Worm (Caenorhabditis elegans) whole organism, late embryonic: ENCODE measurements around the gene R02E12.5.

Source experiments
- C08G9.2 ChIP-seq: sonication (generic microtip); optimal IDR thresholded peaks from 2 replicates; lab custom pipeline; 2016; ENCODE audit warnings: mild to moderate bottlenecking, missing genetic modification characterization, moderate library complexity, missing compliant biosample characterization
- K02D7.2 ChIP-seq: sonication (generic microtip); optimal IDR thresholded peaks from 2 replicates; lab custom pipeline; 2017; ENCODE audit warnings: mild to moderate bottlenecking, missing genetic modification characterization, missing compliant biosample characterization
- K09A11.1 ChIP-seq: sonication (generic microtip); optimal IDR thresholded peaks from 2 replicates; lab custom pipeline; 2017; ENCODE audit warnings: antibody characterized with exemption, mild to moderate bottlenecking, missing genetic modification characterization, missing compliant biosample characterization; ENCODE audit not compliant: insufficient read depth
- Y22D7AL.16 ChIP-seq: sonication (generic microtip); optimal IDR thresholded peaks from 2 replicates; lab custom pipeline; 2016; ENCODE audit warnings: missing genetic modification characterization, missing compliant biosample characterization
- ahr-1 ChIP-seq: sonication (generic microtip); optimal IDR thresholded peaks from 2 replicates; lab custom pipeline; 2016; ENCODE audit warnings: missing genetic modification characterization, missing compliant biosample characterization
- ama-1 ChIP-seq: fragments of 150-350 bp; optimal IDR thresholded peaks from 2 replicates; lab custom pipeline; 2014
- ceh-14 ChIP-seq: sonication (generic microtip); optimal IDR thresholded peaks from 2 replicates; lab custom pipeline; 2016; ENCODE audit warnings: missing genotype, missing genetic modification characterization, missing compliant biosample characterization
- ceh-18 ChIP-seq: sonication (generic microtip); optimal IDR thresholded peaks from 2 replicates; lab custom pipeline; 2016; ENCODE audit warnings: missing genetic modification characterization, missing compliant biosample characterization
- ceh-2 ChIP-seq: sonication (generic microtip); optimal IDR thresholded peaks from 2 replicates; lab custom pipeline; 2016; ENCODE audit warnings: missing genotype, missing genetic modification characterization, missing compliant biosample characterization
- ceh-22 ChIP-seq: sonication (generic microtip); optimal IDR thresholded peaks from 2 replicates; lab custom pipeline; 2017; ENCODE audit warnings: missing biosample characterization, missing genetic modification characterization
- ceh-24 ChIP-seq: sonication (generic microtip); optimal IDR thresholded peaks from 2 replicates; lab custom pipeline; 2016; ENCODE audit warnings: mild to moderate bottlenecking, missing genetic modification characterization, missing compliant biosample characterization
- ceh-30 ChIP-seq: fragments of 150-350 bp; optimal IDR thresholded peaks from 2 replicates; lab custom pipeline; 2014; ENCODE audit warnings: missing biosample characterization, missing genetic modification characterization
- ceh-31 ChIP-seq: sonication (generic microtip); optimal IDR thresholded peaks from 2 replicates; lab custom pipeline; 2016; ENCODE audit warnings: missing genetic modification characterization, missing compliant biosample characterization
- ceh-34 ChIP-seq: sonication (generic microtip); optimal IDR thresholded peaks from 2 replicates; lab custom pipeline; 2016; ENCODE audit warnings: mild to moderate bottlenecking, missing genetic modification characterization, missing compliant biosample characterization
- ceh-45 ChIP-seq: fragments of 200-800 bp; sonication (Bioruptor generic); IDR thresholded peaks from 2 replicates; pipeline ENCODE4 v1.3.6; 2022; ENCODE audit warnings: missing genetic modification reagents, missing genetic modification characterization, missing compliant biosample characterization
- ceh-6 ChIP-seq: fragments of 200-800 bp; sonication (Bioruptor generic); optimal IDR thresholded peaks from 2 replicates; lab custom pipeline; 2018; ENCODE audit warnings: mild to moderate bottlenecking, missing genetic modification characterization, missing compliant biosample characterization
- ceh-9 ChIP-seq: sonication (generic microtip); optimal IDR thresholded peaks from 2 replicates; lab custom pipeline; 2016; ENCODE audit warnings: mild to moderate bottlenecking, missing genetic modification characterization, inconsistent platforms, missing compliant biosample characterization
- che-1 ChIP-seq: sonication (generic microtip); optimal IDR thresholded peaks from 2 replicates; lab custom pipeline; 2016; ENCODE audit warnings: mild to moderate bottlenecking, missing genetic modification characterization, missing compliant biosample characterization
- dve-1 ChIP-seq: sonication (generic microtip); optimal IDR thresholded peaks from 2 replicates; lab custom pipeline; 2017; ENCODE audit warnings: antibody characterized with exemption, mild to moderate bottlenecking, missing genetic modification characterization, missing compliant biosample characterization
- elt-2 ChIP-seq: sonication (generic microtip); optimal IDR thresholded peaks from 2 replicates; lab custom pipeline; 2016; ENCODE audit warnings: missing genetic modification reagents, missing genetic modification characterization, missing compliant biosample characterization
- ets-4 ChIP-seq: sonication (generic microtip); optimal IDR thresholded peaks from 2 replicates; lab custom pipeline; 2016; ENCODE audit warnings: missing genetic modification characterization, missing compliant biosample characterization
- eyg-1 ChIP-seq: sonication (generic microtip); optimal IDR thresholded peaks from 2 replicates; lab custom pipeline; 2016; ENCODE audit warnings: missing genotype, missing genetic modification characterization, missing compliant biosample characterization
- fax-1 ChIP-seq: sonication (generic microtip); optimal IDR thresholded peaks from 2 replicates; lab custom pipeline; 2016; ENCODE audit warnings: missing genotype, missing genetic modification characterization, missing compliant biosample characterization
- fkh-10 ChIP-seq: fragments of 150-350 bp; optimal IDR thresholded peaks from 2 replicates; lab custom pipeline; 2014; ENCODE audit warnings: missing biosample characterization, missing genetic modification reagents, missing genetic modification characterization
- fkh-6 ChIP-seq: sonication (generic microtip); optimal IDR thresholded peaks from 2 replicates; lab custom pipeline; 2016; ENCODE audit warnings: missing genetic modification characterization, missing compliant biosample characterization
- gmeb-2 ChIP-seq: sonication (generic microtip); optimal IDR thresholded peaks from 2 replicates; lab custom pipeline; 2016; ENCODE audit warnings: missing genetic modification characterization, inconsistent platforms, missing compliant biosample characterization
- hlh-13 ChIP-seq: fragments of 200-800 bp; sonication (Bioruptor generic); optimal IDR thresholded peaks from 2 replicates; lab custom pipeline; 2018; ENCODE audit warnings: mild to moderate bottlenecking, missing genetic modification characterization, missing compliant biosample characterization
- hlh-30 ChIP-seq: sonication (generic microtip); optimal IDR thresholded peaks from 2 replicates; lab custom pipeline; 2017; ENCODE audit warnings: antibody characterized with exemption, missing genetic modification characterization, missing compliant biosample characterization; ENCODE audit not compliant: insufficient read depth
- hlh-8 ChIP-seq: sonication (generic microtip); optimal IDR thresholded peaks from 2 replicates; lab custom pipeline; 2016; ENCODE audit warnings: missing genotype, missing genetic modification characterization, missing compliant biosample characterization
- lim-6 ChIP-seq: sonication (generic microtip); optimal IDR thresholded peaks from 2 replicates; lab custom pipeline; 2016; ENCODE audit warnings: missing genetic modification characterization, missing compliant biosample characterization
- lin-11 ChIP-seq: fragments of 200-800 bp; sonication (Bioruptor generic); optimal IDR thresholded peaks from 2 replicates; lab custom pipeline; 2018; ENCODE audit warnings: mild to moderate bottlenecking, missing genetic modification characterization, missing compliant biosample characterization
- mec-3 ChIP-seq: sonication (generic microtip); optimal IDR thresholded peaks from 2 replicates; lab custom pipeline; 2016; ENCODE audit warnings: borderline replicate concordance, missing genetic modification characterization, missing compliant biosample characterization
- nfya-1 ChIP-seq: sonication (generic microtip); optimal IDR thresholded peaks from 2 replicates; lab custom pipeline; 2017; ENCODE audit warnings: missing genetic modification characterization, mild to moderate bottlenecking, missing compliant biosample characterization, antibody characterized with exemption, moderate library complexity
- nhr-11 ChIP-seq: fragments of 150-350 bp; optimal IDR thresholded peaks from 2 replicates; lab custom pipeline; 2014; ENCODE audit warnings: missing biosample characterization, missing genetic modification characterization
- nhr-232 ChIP-seq: sonication (generic microtip); optimal IDR thresholded peaks from 2 replicates; lab custom pipeline; 2016; ENCODE audit warnings: missing genetic modification characterization, missing compliant biosample characterization
- pag-3 ChIP-seq: sonication (generic microtip); optimal IDR thresholded peaks from 2 replicates; lab custom pipeline; 2016; ENCODE audit warnings: missing compliant biosample characterization, missing genetic modification characterization, borderline replicate concordance
- pat-9 ChIP-seq: fragments of 200-800 bp; sonication (Bioruptor generic); optimal IDR thresholded peaks from 2 replicates; lab custom pipeline; 2018; ENCODE audit warnings: mild to moderate bottlenecking, missing genetic modification characterization, moderate library complexity, missing compliant biosample characterization
- pax-1 ChIP-seq: fragments of 150-350 bp; optimal IDR thresholded peaks from 2 replicates; lab custom pipeline; 2014; ENCODE audit warnings: missing biosample characterization, missing genetic modification characterization
- pha-2 ChIP-seq: sonication (generic microtip); optimal IDR thresholded peaks from 2 replicates; lab custom pipeline; 2017; ENCODE audit warnings: mild to moderate bottlenecking, missing genetic modification characterization, missing compliant biosample characterization
- pros-1 ChIP-seq: fragments of 150-350 bp; optimal IDR thresholded peaks from 2 replicates; lab custom pipeline; 2014; ENCODE audit warnings: missing biosample characterization, missing genetic modification reagents, missing genetic modification characterization
- ref-2 ChIP-seq: sonication (generic microtip); optimal IDR thresholded peaks from 2 replicates; lab custom pipeline; 2016; ENCODE audit warnings: missing genetic modification characterization, missing compliant biosample characterization
- rnt-1 ChIP-seq: sonication (generic microtip); optimal IDR thresholded peaks from 2 replicates; lab custom pipeline; 2016; ENCODE audit warnings: missing genetic modification characterization, missing compliant biosample characterization
- sdc-2 ChIP-seq: sonication (generic microtip); optimal IDR thresholded peaks from 2 replicates; lab custom pipeline; 2016; ENCODE audit warnings: missing genotype, missing genetic modification characterization, missing compliant biosample characterization
- sox-4 ChIP-seq: sonication (generic microtip); optimal IDR thresholded peaks from 2 replicates; lab custom pipeline; 2017; ENCODE audit warnings: mild to moderate bottlenecking, missing genetic modification characterization, inconsistent platforms, missing compliant biosample characterization
- tbx-2 ChIP-seq: sonication (generic microtip); optimal IDR thresholded peaks from 2 replicates; lab custom pipeline; 2016; ENCODE audit warnings: missing genetic modification characterization, missing compliant biosample characterization
- tbx-7 ChIP-seq: sonication (generic microtip); optimal IDR thresholded peaks from 2 replicates; lab custom pipeline; 2016; ENCODE audit warnings: missing genotype, missing genetic modification characterization, missing compliant biosample characterization
- ttx-3 ChIP-seq: sonication (generic microtip); optimal IDR thresholded peaks from 2 replicates; lab custom pipeline; 2016; ENCODE audit warnings: missing genetic modification reagents, missing genetic modification characterization, missing compliant biosample characterization
- unc-42 ChIP-seq: sonication (generic microtip); optimal IDR thresholded peaks from 2 replicates; lab custom pipeline; 2016; ENCODE audit warnings: missing genotype, missing genetic modification characterization, missing compliant biosample characterization
- unc-86 ChIP-seq: sonication (generic microtip); optimal IDR thresholded peaks from 2 replicates; lab custom pipeline; 2016; ENCODE audit warnings: missing genetic modification characterization, missing compliant biosample characterization
- zip-5 ChIP-seq: sonication (generic microtip); optimal IDR thresholded peaks from 2 replicates; lab custom pipeline; 2016; ENCODE audit warnings: missing genetic modification characterization, missing compliant biosample characterization

Gene R02E12.5

ce11 chrX:3994418-3994817 lies 2.7 kb upstream of the R02E12.5 start (continued):
- TF ChIP-seq eyg-1 (peak; percentile 7), nfya-1 (tag; lab: Kevin White, UChicago) (no peak), ama-1 (no peak), sdc-2 (peak; percentile 47), zip-5 (tag; lab: Kevin White, UChicago) (no peak), Y22D7AL.16 (peak; percentile 38), rnt-1 (tag; lab: Kevin White, UChicago) (peak; percentile 67), ceh-30 (tag; lab: Kevin White, UChicago) (no peak), fax-1 (peak; percentile 43), tbx-7 (tag; lab: Kevin White, UChicago) (no peak), nhr-11 (no peak), dve-1 (tag; lab: Kevin White, UChicago) (no peak), lim-6 (tag; lab: Kevin White, UChicago) (no peak), che-1 (peak; percentile 64), hlh-8 (no peak), unc-42 (tag; lab: Kevin White, UChicago) (no peak), ttx-3 (tag; lab: Kevin White, UChicago) (peak; percentile 33), ceh-18 (tag; lab: Kevin White, UChicago) (no peak), pax-1 (tag; lab: Kevin White, UChicago) (no peak), hlh-13 (no peak), C08G9.2 (tag; lab: Kevin White, UChicago) (peak; percentile 27), ceh-22 (tag; lab: Kevin White, UChicago) (no peak), hlh-30 (tag; lab: Kevin White, UChicago) (no peak), sox-4 (peak; percentile 63), elt-2 (tag; lab: Kevin White, UChicago) (peak; percentile 40), ceh-24 (tag; lab: Kevin White, UChicago) (no peak), fkh-10 (no peak), ceh-6 (peak; percentile 65), pag-3 (no peak), tbx-2 (peak; percentile 32), pat-9 (no peak), fkh-6 (peak; percentile 71), ceh-45 (0 out of 2 replicates have a peak, but pooled peaks have one; percentile 9), ceh-34 (tag; lab: Kevin White, UChicago) (no peak), ceh-14 (peak; percentile 15), K09A11.1 (tag; lab: Kevin White, UChicago) (peak; percentile 25), pros-1 (no peak), ahr-1 (tag; lab: Kevin White, UChicago) (no peak), pha-2 (tag; lab: Kevin White, UChicago) (no peak), mec-3 (tag; lab: Kevin White, UChicago) (no peak), nhr-232 (peak; percentile 52), ets-4 (no peak), unc-86 (no peak), ceh-2 (tag; lab: Kevin White, UChicago) (no peak), ceh-9 (no peak), lin-11 (tag; lab: Kevin White, UChicago) (peak; percentile 48), ref-2 (tag; lab: Kevin White, UChicago) (no peak), gmeb-2 (tag; lab: Kevin White, UChicago) (peak; percentile 57), K02D7.2 (tag; lab: Kevin White, UChicago) (no peak), ceh-31 (peak; percentile 15)
- TF ChIP-seq, all 69 proteins: peak for 30
